Worm (Caenorhabditis elegans): ENCODE measurements around the gene B0554.5.

B0554.5 gene

ce11 chrV:467507-467906, 43.3 kb downstream of the B0554.5 start:
- TF ChIP-seq ZK185.1 (tag; optimal IDR thresholded peaks at IDR 0.05; ENCODE audit: poor library complexity, severe bottlenecking) (no peak), K12H6.12 (tag; optimal IDR thresholded peaks at IDR 0.05) (no peak), cebp-2 (GFP tag; IDR thresholded peaks at IDR 0.05) (no peak), egl-44 (GFP tag; IDR thresholded peaks at IDR 0.05) (no peak), ztf-28 (GFP tag; IDR thresholded peaks at IDR 0.05) (no peak), lsl-1 (GFP tag; optimal IDR thresholded peaks at IDR 0.05) (no peak), lir-1 (GFP tag; conservative IDR thresholded peaks at IDR 0.05) (no peak), nhr-90 (tag; optimal IDR thresholded peaks at IDR 0.05) (no peak), lin-35 (GFP tag; optimal IDR thresholded peaks at IDR 0.05) (no peak), C17E4.6 (GFP tag; IDR thresholded peaks at IDR 0.05) (no peak), pbrm-1 (GFP tag; IDR thresholded peaks at IDR 0.05) (no peak), B0035.1 (tag; optimal IDR thresholded peaks at IDR 0.05) (no peak), zim-3 (tag; optimal IDR thresholded peaks at IDR 0.05) (no peak), ceh-100 (GFP tag; IDR thresholded peaks at IDR 0.05) (no peak), gei-17 (GFP tag; optimal IDR thresholded peaks at IDR 0.05) (no peak), madf-8 (GFP tag; conservative IDR thresholded peaks at IDR 0.05) (no peak)

ce11 chrV:468460-468859, 44.2 kb downstream of the B0554.5 start, which contains the start of gene srbc-57:
Gene srbc-57 (minus strand): TSS chrV:468560.
- TF ChIP-seq let-607 (tag; optimal IDR thresholded peaks at IDR 0.05) (no peak), lir-1 (GFP tag; conservative IDR thresholded peaks at IDR 0.05) (no peak), ceh-27 (GFP tag; optimal IDR thresholded peaks at IDR 0.05) (no peak), C06A6.2 (GFP tag; conservative IDR thresholded peaks at IDR 0.05) (no peak), bed-1 (GFP tag; IDR thresholded peaks at IDR 0.05) (no peak), F23B12.7 (tag; optimal IDR thresholded peaks at IDR 0.05; ENCODE audit: insufficient read depth) (no peak), C17E4.6 (GFP tag; IDR thresholded peaks at IDR 0.05) (no peak), hsf-1 (GFP tag; IDR thresholded peaks at IDR 0.05) (no peak), attf-6 (GFP tag; IDR thresholded peaks at IDR 0.05) (no peak), lin-26 (GFP tag; IDR thresholded peaks at IDR 0.05) (no peak), F55B11.4 (tag; optimal IDR thresholded peaks at IDR 0.05; ENCODE audit: borderline replicate concordance, insufficient read depth) (no peak), nhr-27 (tag; optimal IDR thresholded peaks at IDR 0.05) (no peak), tbp1 (GFP tag; optimal IDR thresholded peaks at IDR 0.05) (no peak), sptf-2 (GFP tag; optimal IDR thresholded peaks at IDR 0.05) (no peak), ztf-3 (GFP tag; optimal IDR thresholded peaks at IDR 0.05) (no peak), snpc-1.1 (tag; optimal IDR thresholded peaks at IDR 0.05; ENCODE audit: insufficient read depth) (no peak), madf-6 (GFP tag; IDR thresholded peaks at IDR 0.05) (no peak)

- TF ChIP-seq hmg-1.2 (GFP tag; IDR thresholded peaks at IDR 0.05), result no peak
- no peak for TF ChIP-seq F55B11.4 (tag; optimal IDR thresholded peaks at IDR 0.05; ENCODE audit: borderline replicate concordance, insufficient read depth)
- TF ChIP-seq F10E7.11 (tag; optimal IDR thresholded peaks at IDR 0.05), result no peak
- TF ChIP-seq ztf-22 (GFP tag; optimal IDR thresholded peaks at IDR 0.05), result no peak
- TF ChIP-seq him-1 (tag; optimal IDR thresholded peaks at IDR 0.05), result no peak
Measured at ce11 chrV:472589-472988, 48.3 kb downstream of the B0554.5 start, which contains the start of gene srt-31. Gene srt-31 (plus strand): TSS chrV:472889.
